Fruit fly (Drosophila melanogaster) whole organism, adult: ENCODE data around the gene CG11658.

ENCODE experiments used
- Hr96 ChIP-seq: fragments of 200-800 bp; sonication (Bioruptor generic); optimal IDR thresholded peaks from 2 replicates; lab custom pipeline; 2016; ENCODE audit warnings: missing biosample characterization, missing genetic modification characterization
- tj ChIP-seq: fragments of 200-800 bp; sonication (Bioruptor generic); optimal IDR thresholded peaks from 3 replicates; lab custom pipeline; 2017; ENCODE audit warnings: missing biosample characterization, mild to moderate bottlenecking, missing genetic modification characterization, moderate library complexity

DNA sequence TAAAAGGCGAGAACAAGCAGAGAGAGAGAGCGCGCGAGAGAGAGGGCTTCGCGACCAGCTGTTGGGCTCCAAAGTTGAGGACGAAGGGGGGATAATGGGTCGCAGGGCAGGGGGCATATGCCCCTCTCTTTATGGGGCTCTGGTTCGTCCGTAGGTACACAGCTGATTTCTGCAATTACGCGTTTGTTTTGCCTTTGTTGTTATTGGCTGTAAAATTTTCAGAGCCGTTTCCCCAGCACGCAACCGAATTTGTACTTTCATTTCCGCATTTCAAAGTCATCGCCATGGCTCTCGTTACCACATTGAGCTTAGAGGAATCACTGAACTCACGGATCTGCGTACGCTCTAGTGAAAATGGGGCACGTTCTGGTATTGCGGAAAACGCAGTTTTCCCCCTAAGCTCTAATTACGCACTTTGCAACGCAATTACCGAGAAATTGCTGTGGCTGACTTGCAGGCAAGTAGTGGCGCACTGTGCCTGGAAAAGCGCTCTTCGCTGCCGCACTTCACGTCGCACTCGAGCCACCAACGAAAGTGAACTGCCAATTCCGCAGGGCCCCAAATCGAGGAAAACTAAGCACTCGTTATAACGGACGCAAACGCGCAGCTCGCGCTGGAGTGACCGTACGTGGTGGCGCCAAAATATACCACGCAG lies at the start of gene CG11658:
- TF ChIP-seq tj = no peak
- no peak for TF ChIP-seq Hr96
